Worm (Caenorhabditis elegans): ENCODE measurements around the gene aak-2.

The aak-2 gene

ce11 chrX:16836304-16836703, 40.4 kb downstream of the aak-2 start, which contains the start of gene F41G4.7:
TSS of gene F41G4.7 (minus strand) at chrX:16836404.
- no peak for TF ChIP-seq mdl-1 (tag; optimal IDR thresholded peaks at IDR 0.05)
- TF ChIP-seq skn-1 (tag; optimal IDR thresholded peaks at IDR 0.05) = no peak
- TF ChIP-seq ZK546.5 (tag; optimal IDR thresholded peaks at IDR 0.05) = no peak
- TF ChIP-seq nhr-12 (tag; optimal IDR thresholded peaks at IDR 0.05) = no peak
- no peak for TF ChIP-seq ceh-82 (tag; optimal IDR thresholded peaks at IDR 0.05)
- no peak for TF ChIP-seq nhr-237 (tag; optimal IDR thresholded peaks at IDR 0.05)
- no peak for TF ChIP-seq ztf-11 (tag; optimal IDR thresholded peaks at IDR 0.05)
- no peak for TF ChIP-seq nfya-1 (tag; optimal IDR thresholded peaks at IDR 0.05; ENCODE audit: insufficient read depth)
- TF ChIP-seq ceh-16 (tag; optimal IDR thresholded peaks at IDR 0.05) = no peak
- TF ChIP-seq elt-1 (tag; optimal IDR thresholded peaks at IDR 0.05) = no peak
- no peak for TF ChIP-seq lin-15B (tag; optimal IDR thresholded peaks at IDR 0.05)
- no peak for TF ChIP-seq eor-1 (tag; optimal IDR thresholded peaks at IDR 0.05)
- no peak for TF ChIP-seq ama-1 (optimal IDR thresholded peaks at IDR 0.05)
- no peak for TF ChIP-seq R02D3.7 (tag; optimal IDR thresholded peaks at IDR 0.05)
- no peak for TF ChIP-seq nhr-77 (tag; optimal IDR thresholded peaks at IDR 0.05)
- no peak for TF ChIP-seq hmg-11 (tag; optimal IDR thresholded peaks at IDR 0.05)
- TF ChIP-seq egl-27 (tag; optimal IDR thresholded peaks at IDR 0.05) = no peak
- no peak for TF ChIP-seq zag-1 (tag; optimal IDR thresholded peaks at IDR 0.05)
- TF ChIP-seq ztf-4 (tag; optimal IDR thresholded peaks at IDR 0.05) = no peak

ce11 chrX:16840738-16841137, 44.9 kb downstream of the aak-2 start, which contains the start of gene dyla-1:
TSS of gene dyla-1 (plus strand) at chrX:16841038.
- no peak for TF ChIP-seq elt-2 (tag; optimal IDR thresholded peaks at IDR 0.05)
- TF ChIP-seq nhr-237 (tag; optimal IDR thresholded peaks at IDR 0.05) = no peak
- TF ChIP-seq ceh-16 (tag; optimal IDR thresholded peaks at IDR 0.05) = no peak
- TF ChIP-seq pha-4 (tag; optimal IDR thresholded peaks at IDR 0.05) = no peak

- TF ChIP-seq fos-1 (tag; optimal IDR thresholded peaks at IDR 0.05) = no peak
- TF ChIP-seq nhr-237 (tag; optimal IDR thresholded peaks at IDR 0.05) = no peak
- TF ChIP-seq elt-1 (tag; optimal IDR thresholded peaks at IDR 0.05) = no peak
Observed at ce11 chrX:16842935-16843334, 47.0 kb downstream of the aak-2 start.

ce11 chrX:16844924-16845323, 49.0 kb downstream of the aak-2 start, which contains the start of gene F41G4.8:
TSS of gene F41G4.8 (minus strand) at chrX:16845024.
- TF ChIP-seq elt-3 (tag; optimal IDR thresholded peaks at IDR 0.05) = no peak
- TF ChIP-seq pha-4 (tag; optimal IDR thresholded peaks at IDR 0.05) = no peak
- TF ChIP-seq nhr-12 (tag; optimal IDR thresholded peaks at IDR 0.05) = no peak
- TF ChIP-seq skn-1 (tag; optimal IDR thresholded peaks at IDR 0.05) = no peak
- TF ChIP-seq snpc-4 (tag; optimal IDR thresholded peaks at IDR 0.05) = no peak
- TF ChIP-seq jun-1 (tag; optimal IDR thresholded peaks at IDR 0.05) = no peak
- TF ChIP-seq elt-1 (tag; optimal IDR thresholded peaks at IDR 0.05) = no peak
- TF ChIP-seq fos-1 (tag; optimal IDR thresholded peaks at IDR 0.05) = no peak
- TF ChIP-seq egl-27 (tag; optimal IDR thresholded peaks at IDR 0.05) = no peak
